Worm (Caenorhabditis elegans): ENCODE measurements around the gene srx-82.

DNA sequence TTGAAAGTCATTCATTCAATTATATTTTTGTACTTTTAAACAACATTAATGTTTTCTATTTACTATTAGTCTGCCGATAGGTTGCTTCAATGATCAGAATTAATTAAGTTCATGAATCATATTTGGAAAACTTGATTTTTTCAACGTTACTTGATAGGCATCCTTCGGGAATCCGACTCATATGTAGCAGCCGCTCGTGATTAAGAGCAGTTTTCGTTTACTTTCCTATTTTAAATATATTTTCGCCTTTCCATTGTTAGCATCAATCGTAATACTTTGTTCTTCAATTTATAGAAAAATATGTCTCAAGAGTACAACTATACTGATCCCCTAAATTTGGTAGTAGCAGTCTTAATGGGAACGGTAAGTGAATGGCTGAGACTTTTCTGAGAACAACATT is 8.7 kb upstream of the srx-82 start, which contains the start of gene srx-90:
- TF ChIP-seq arid-1 (GFP tag; conservative IDR thresholded peaks at IDR 0.05) (no peak), nhr-10 (tag; optimal IDR thresholded peaks at IDR 0.05) (no peak), pqm-1 (tag; optimal IDR thresholded peaks at IDR 0.05) (no peak), R02D3.7 (tag; optimal IDR thresholded peaks at IDR 0.05) (no peak), tag-97 (GFP tag; IDR thresholded peaks at IDR 0.05) (no peak), lin-29 (GFP tag; IDR thresholded peaks at IDR 0.05) (no peak), F26F4.8 (GFP tag; conservative IDR thresholded peaks at IDR 0.05) (no peak), unc-62 (GFP tag; optimal IDR thresholded peaks at IDR 0.05 in 1 of 2) (no peak), unc-62 (tag; optimal IDR thresholded peaks at IDR 0.05) (no peak), lin-13 (GFP tag; optimal IDR thresholded peaks at IDR 0.05) (no peak), php-3 (GFP tag; IDR thresholded peaks at IDR 0.05) (no peak), nhr-77 (tag; optimal IDR thresholded peaks at IDR 0.05) (no peak), nhr-28 (tag; optimal IDR thresholded peaks at IDR 0.05) (no peak), zag-1 (tag; optimal IDR thresholded peaks at IDR 0.05) (no peak)
